Fruit fly (Drosophila melanogaster) whole organism, pupa: ENCODE results near the gene Tep4.

Source experiments
- CG10348 ChIP-seq: fragments of 200-800 bp; sonication (Bioruptor generic); IDR thresholded peaks from 2 replicates; pipeline ENCODE4 v1.3.6; 2022; ENCODE audit warnings: missing biosample characterization, missing genetic modification characterization
- CG12605 ChIP-seq: fragments of 200-800 bp; sonication (Bioruptor generic); IDR thresholded peaks from 2 replicates; pipeline ENCODE4 v1.3.6; 2022; ENCODE audit warnings: missing biosample characterization, missing genetic modification characterization
- CG13204 ChIP-seq: fragments of 200-800 bp; sonication (Bioruptor generic); optimal IDR thresholded peaks from 2 replicates; lab custom pipeline; 2018; ENCODE audit warnings: missing biosample characterization, mild to moderate bottlenecking, missing genetic modification characterization, moderate library complexity
- CG14655 ChIP-seq: fragments of 200-800 bp; sonication (Bioruptor generic); optimal IDR thresholded peaks from 3 replicates; lab custom pipeline; 2017; ENCODE audit warnings: mild to moderate bottlenecking, missing biosample characterization, missing genetic modification reagents, missing genetic modification characterization
- CG15710 ChIP-seq: fragments of 200-800 bp; sonication (Bioruptor generic); optimal IDR thresholded peaks from 2 replicates; lab custom pipeline; 2018; ENCODE audit warnings: missing biosample characterization, mild to moderate bottlenecking, missing genetic modification characterization, moderate library complexity
- CG17806 ChIP-seq: fragments of 200-800 bp; sonication (Bioruptor generic); optimal IDR thresholded peaks from 2 replicates; lab custom pipeline; 2018; ENCODE audit warnings: missing biosample characterization, mild to moderate bottlenecking, missing genetic modification characterization, moderate library complexity
- CG32121 ChIP-seq: fragments of 200-800 bp; sonication (Bioruptor generic); IDR thresholded peaks from 2 replicates; pipeline ENCODE4 v1.3.6; 2022; ENCODE audit warnings: missing biosample characterization, missing genetic modification characterization
- CG34367 ChIP-seq: fragments of 200-800 bp; sonication (Bioruptor generic); optimal IDR thresholded peaks from 2 replicates; lab custom pipeline; 2018; ENCODE audit warnings: missing biosample characterization, mild to moderate bottlenecking, missing genetic modification characterization
- CG4496 ChIP-seq: fragments of 200-800 bp; sonication (Bioruptor generic); IDR thresholded peaks from 3 replicates; pipeline ENCODE4 v1.3.6; 2022; ENCODE audit warnings: missing biosample characterization, missing genetic modification characterization
- CG8159 ChIP-seq: fragments of 200-800 bp; sonication (Bioruptor generic); optimal IDR thresholded peaks from 3 replicates; lab custom pipeline; 2018; ENCODE audit warnings: missing biosample characterization, mild to moderate bottlenecking, missing genetic modification characterization, moderate library complexity
- CG8301 ChIP-seq: fragments of 200-800 bp; sonication (Bioruptor generic); optimal IDR thresholded peaks from 2 replicates; lab custom pipeline; 2018; ENCODE audit warnings: missing biosample characterization, mild to moderate bottlenecking, missing genetic modification characterization
- CG9948 ChIP-seq: fragments of 200-800 bp; sonication (Bioruptor generic); optimal IDR thresholded peaks from 2 replicates; lab custom pipeline; 2018; ENCODE audit warnings: missing biosample characterization, mild to moderate bottlenecking, missing genetic modification characterization, moderate library complexity
- D1 ChIP-seq: fragments of 200-800 bp; sonication (Bioruptor generic); optimal IDR thresholded peaks from 2 replicates; lab custom pipeline; 2018; ENCODE audit warnings: missing biosample characterization, mild to moderate bottlenecking, missing genetic modification characterization, moderate library complexity
- EcR ChIP-seq: fragments of 200-800 bp; sonication (Bioruptor generic); optimal IDR thresholded peaks from 3 replicates; lab custom pipeline; 2019; ENCODE audit warnings: missing biosample characterization, missing genetic modification characterization, mild to moderate bottlenecking, moderate library complexity, missing genetic modification reagents
- Ets98B ChIP-seq: fragments of 200-800 bp; sonication (Bioruptor generic); IDR thresholded peaks from 2 replicates; pipeline ENCODE4 v1.3.6; 2022; ENCODE audit warnings: missing biosample characterization, missing genetic modification characterization
- Pif1A ChIP-seq: fragments of 200-800 bp; sonication (Bioruptor generic); optimal IDR thresholded peaks from 3 replicates; lab custom pipeline; 2016; ENCODE audit warnings: missing biosample characterization, missing genetic modification characterization
- Pif1B ChIP-seq: fragments of 200-800 bp; sonication (Bioruptor generic); optimal IDR thresholded peaks from 3 replicates; lab custom pipeline; 2016; ENCODE audit warnings: missing biosample characterization, missing genetic modification characterization
- Snoo ChIP-seq: fragments of 200-800 bp; sonication (Bioruptor generic); optimal IDR thresholded peaks from 3 replicates; lab custom pipeline; 2017; ENCODE audit warnings: missing biosample characterization, mild to moderate bottlenecking, missing genetic modification characterization, inconsistent platforms
- fd96Ca ChIP-seq: fragments of 200-800 bp; sonication (Bioruptor generic); IDR thresholded peaks from 3 replicates; pipeline ENCODE4 v1.3.6; 2022; ENCODE audit warnings: missing biosample characterization, missing genetic modification characterization
- gl ChIP-seq: fragments of 200-800 bp; sonication (Bioruptor generic); optimal IDR thresholded peaks from 2 replicates; lab custom pipeline; 2018; ENCODE audit warnings: missing biosample characterization, mild to moderate bottlenecking, missing genetic modification characterization
- rn ChIP-seq: fragments of 200-800 bp; sonication (Bioruptor generic); IDR thresholded peaks from 2 replicates; pipeline ENCODE4 v1.3.6; 2022; ENCODE audit warnings: missing biosample characterization, missing genetic modification characterization

The Tep4 gene

DNA sequence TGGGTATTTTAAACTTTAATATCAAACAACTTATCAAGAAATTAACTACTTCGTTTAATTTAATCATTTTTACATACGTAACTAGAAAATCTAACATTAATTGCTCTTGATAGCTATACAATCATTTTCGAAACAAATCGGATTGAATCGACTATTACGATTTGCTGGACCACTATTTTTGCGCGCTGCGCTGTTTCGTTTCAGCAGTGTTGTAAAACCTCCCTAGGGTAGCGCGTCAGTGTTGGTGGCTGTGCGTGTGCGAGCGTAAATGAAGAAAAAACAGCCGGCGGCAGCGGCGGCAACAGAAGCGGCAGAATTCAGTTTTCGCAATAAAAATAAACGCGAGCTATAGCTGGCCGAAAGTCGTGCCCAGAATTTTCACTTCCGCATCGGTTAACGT lies 15.1 kb upstream of the Tep4 start, which contains the start of gene CG33116:
Gene CG33116, plus strand, starts transcription at position 233 of the 400 bp plus-strand sequence.
- TF ChIP-seq gl (tag; lab: Kevin White, UChicago) (peak; percentile 31), CG32121 (GFP tag; lab: Robert Waterston, UW) (peak; percentile 90), fd96Ca (GFP tag; lab: Robert Waterston, UW) (peak; percentile 86), Snoo (tag; lab: Kevin White, UChicago) (peak; percentile 76), EcR (no peak), CG14655 (GFP tag; lab: Kevin White, UChicago) (peak; percentile 87), CG13204 (GFP tag; lab: Kevin White, UChicago) (peak; percentile 63), CG17806 (tag; lab: Kevin White, UChicago) (peak; percentile 70), CG15710 (tag; lab: Kevin White, UChicago) (peak; percentile 76), rn (0 out of 2 replicates have a peak, but pooled peaks have one; percentile 52), CG34367 (tag; lab: Kevin White, UChicago) (peak; percentile 59), CG4496 (GFP tag; lab: Robert Waterston, UW) (peak; percentile 91), Ets98B (GFP tag; lab: Robert Waterston, UW) (peak; percentile 83), CG8159 (tag; lab: Kevin White, UChicago) (peak; percentile 79), D1 (tag; lab: Kevin White, UChicago) (peak; percentile 65), Pif1A (GFP tag; lab: Kevin White, UChicago) (peak; percentile 86), CG12605 (peak; percentile 63), Pif1B (GFP tag; lab: Kevin White, UChicago) (peak; percentile 78), CG9948 (tag; lab: Kevin White, UChicago) (peak; percentile 76), CG10348 (GFP tag; lab: Robert Waterston, UW) (peak; percentile 51; the same call in 1 of the 2 replicates), CG8301 (peak; percentile 85)

DNA sequence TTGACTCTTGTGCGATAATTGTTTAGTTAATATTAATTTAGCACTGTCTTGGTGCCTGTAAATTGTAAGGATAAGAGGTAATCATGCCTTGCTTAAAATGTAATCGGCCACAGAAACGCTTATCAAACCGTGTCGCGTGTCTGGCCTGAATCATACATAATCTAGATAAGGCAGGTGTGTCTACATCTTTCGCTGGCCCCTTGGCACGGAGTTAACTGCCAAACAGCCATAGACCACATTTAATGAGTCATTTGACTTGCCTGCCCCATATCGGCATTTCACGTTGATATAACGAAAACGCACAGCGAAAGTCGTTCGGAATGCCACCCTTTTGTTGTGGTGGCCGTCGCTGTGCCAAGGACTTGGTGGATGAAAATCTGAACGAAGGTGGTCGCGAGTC lies 13.1 kb upstream of the Tep4 start, which contains the start of gene CG31697:
Gene CG31697, plus strand, starts transcription at position 215 of the 400 bp plus-strand sequence.
- TF ChIP-seq D1 (tag; lab: Kevin White, UChicago) (no peak), CG12605 (no peak), CG15710 (tag; lab: Kevin White, UChicago) (no peak), EcR (no peak), CG34367 (tag; lab: Kevin White, UChicago) (no peak), CG17806 (tag; lab: Kevin White, UChicago) (no peak), CG8301 (no peak), Ets98B (GFP tag; lab: Robert Waterston, UW) (no peak), CG8159 (tag; lab: Kevin White, UChicago) (no peak), fd96Ca (GFP tag; lab: Robert Waterston, UW) (no peak), Pif1B (GFP tag; lab: Kevin White, UChicago) (no peak), gl (tag; lab: Kevin White, UChicago) (no peak), rn (no peak), CG14655 (GFP tag; lab: Kevin White, UChicago) (no peak), Snoo (tag; lab: Kevin White, UChicago) (no peak)

DNA sequence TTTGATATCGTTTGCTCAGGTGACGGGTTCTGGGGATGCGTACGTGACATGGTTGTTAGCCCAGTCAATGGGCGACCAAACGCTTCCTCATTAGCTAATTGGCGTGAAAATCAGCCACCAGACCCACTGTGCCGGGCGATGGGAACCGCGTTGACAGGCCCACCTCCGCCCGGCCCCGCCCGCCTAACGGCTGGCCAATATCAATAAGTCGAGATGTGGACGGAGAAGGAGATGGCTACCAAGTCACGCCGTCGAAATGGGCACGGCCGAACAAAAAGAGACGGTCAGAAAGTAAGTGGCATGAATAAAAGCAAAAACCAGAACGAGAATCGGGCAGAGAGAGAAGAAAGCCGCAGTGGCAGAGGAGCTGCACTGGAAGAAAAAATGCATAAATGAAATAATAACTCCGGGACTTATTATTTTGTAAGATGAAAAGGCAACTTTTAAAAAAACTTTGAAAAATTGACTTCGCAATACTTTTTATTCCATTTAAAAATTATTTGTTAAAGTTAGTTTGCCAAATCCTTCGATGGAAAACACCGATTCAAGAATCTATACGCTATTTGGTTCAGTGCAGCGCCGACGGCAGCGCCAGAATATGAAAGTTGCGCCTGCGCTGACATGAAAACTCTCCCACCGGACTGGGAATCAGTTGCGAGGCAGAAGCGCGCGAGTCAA lies 10.4 kb upstream of the Tep4 start, which contains the start of gene CG13082:
Gene CG13082, plus strand, starts transcription at position 647 of the 678 bp plus-strand sequence.
- TF ChIP-seq CG32121 (GFP tag; lab: Robert Waterston, UW) (peak; percentile 49), D1 (tag; lab: Kevin White, UChicago) (no peak), Snoo (tag; lab: Kevin White, UChicago) (peak; percentile 93), EcR (peak; percentile 11), CG15710 (tag; lab: Kevin White, UChicago) (peak; percentile 79), Ets98B (GFP tag; lab: Robert Waterston, UW) (peak; percentile 83), gl (tag; lab: Kevin White, UChicago) (no peak), CG9948 (tag; lab: Kevin White, UChicago) (peak; percentile 75), CG34367 (tag; lab: Kevin White, UChicago) (peak; percentile 56), CG8301 (peak; percentile 97), CG10348 (GFP tag; lab: Robert Waterston, UW) (no peak), Pif1A (GFP tag; lab: Kevin White, UChicago) (peak; percentile 85), CG17806 (tag; lab: Kevin White, UChicago) (peak; percentile 72), Pif1B (GFP tag; lab: Kevin White, UChicago) (peak; percentile 89), CG14655 (GFP tag; lab: Kevin White, UChicago) (peak; percentile 97), rn (no peak), CG8159 (tag; lab: Kevin White, UChicago) (peak; percentile 83), fd96Ca (GFP tag; lab: Robert Waterston, UW) (peak; percentile 81), CG13204 (GFP tag; lab: Kevin White, UChicago) (peak; percentile 44), CG12605 (peak; percentile 75), CG4496 (GFP tag; lab: Robert Waterston, UW) (peak; percentile 83)

- no peak for TF ChIP-seq Pif1A (GFP tag; lab: Kevin White, UChicago)
- TF ChIP-seq CG4496 (GFP tag; lab: Robert Waterston, UW), result no peak
- TF ChIP-seq CG12605, result no peak
These were observed 8.0 kb upstream of the Tep4 start, which contains the start of gene CG13081 for dm6 chr2L:19540307-19540706. Gene CG13081 (plus strand): TSS chr2L:19540607.

DNA sequence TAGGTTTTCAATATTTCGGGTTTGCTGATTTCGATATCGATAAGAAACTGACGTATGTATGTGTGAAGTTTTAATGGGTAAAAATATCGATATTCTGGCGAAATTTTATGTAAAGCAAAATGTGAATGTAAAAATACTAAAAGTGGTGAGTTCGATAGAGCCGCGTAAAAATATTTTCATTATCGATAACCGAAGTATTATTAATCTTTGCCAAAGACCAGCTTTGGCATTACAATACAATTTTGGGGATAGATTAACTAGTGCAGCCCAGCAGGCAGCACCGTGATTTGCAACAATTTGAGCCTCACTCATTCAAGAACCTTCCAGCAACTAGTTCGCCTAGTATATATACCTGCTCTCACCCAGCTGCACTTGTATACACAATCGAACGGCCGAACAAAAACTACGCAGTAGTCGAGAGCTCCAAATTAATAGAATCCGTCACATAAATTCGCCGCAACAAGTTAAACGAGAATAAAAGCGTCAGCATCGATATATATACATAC lies 6.0 kb upstream of the Tep4 start:
- TF ChIP-seq CG13204 (GFP tag; lab: Kevin White, UChicago), result no peak
- TF ChIP-seq CG8301, result no peak
- no peak for TF ChIP-seq rn
- no peak for TF ChIP-seq CG8159 (tag; lab: Kevin White, UChicago)
- TF ChIP-seq CG9948 (tag; lab: Kevin White, UChicago), result no peak
- peak; percentile 17; the same call in 1 of the 2 replicates for TF ChIP-seq CG12605
- TF ChIP-seq gl (tag; lab: Kevin White, UChicago), result no peak
- TF ChIP-seq Snoo (tag; lab: Kevin White, UChicago), result no peak
- 0 out of 2 replicates have a peak, but pooled peaks have one; percentile 7 for TF ChIP-seq Ets98B (GFP tag; lab: Robert Waterston, UW)
